Fruit fly (Drosophila melanogaster) whole organism, embryonic: ENCODE data around the gene CG4972.

Source experiments
- ATbp ChIP-seq: fragments of 200-800 bp; sonication (Bioruptor generic); optimal IDR thresholded peaks from 2 replicates; lab custom pipeline; 2017; ENCODE audit warnings: missing biosample characterization, mild to moderate bottlenecking, missing genetic modification characterization, missing genetic modification reagents
- BEAF-32 ChIP-seq: fragments of 200-800 bp; sonication (Bioruptor generic); optimal IDR thresholded peaks from 3 replicates; lab custom pipeline; 2017; ENCODE audit warnings: missing biosample characterization, missing genetic modification characterization, mild to moderate bottlenecking, moderate library complexity, missing genetic modification reagents
- Bgb ChIP-seq: fragments of 200-800 bp; sonication (Bioruptor generic); IDR thresholded peaks from 2 replicates; pipeline ENCODE4 v1.3.6; 2022; ENCODE audit warnings: missing biosample characterization, missing genetic modification characterization; ENCODE audit not compliant: partially characterized antibody
- CG10267 ChIP-seq: fragments of 200-800 bp; sonication (Bioruptor generic); optimal IDR thresholded peaks from 2 replicates; lab custom pipeline; 2018; ENCODE audit warnings: missing biosample characterization, mild to moderate bottlenecking, missing genetic modification characterization, moderate library complexity
- CG13287 ChIP-seq: fragments of 200-800 bp; sonication (Bioruptor generic); IDR thresholded peaks from 2 replicates; pipeline ENCODE4 v1.3.6; 2022; ENCODE audit warnings: missing biosample characterization, missing genetic modification characterization; ENCODE audit not compliant: partially characterized antibody
- CG14441 ChIP-seq: fragments of 200-800 bp; sonication (Bioruptor generic); IDR thresholded peaks from 2 replicates; pipeline ENCODE4 v1.3.6; 2022; ENCODE audit warnings: missing biosample characterization, missing genetic modification characterization
- CG15269 ChIP-seq: fragments of 200-800 bp; sonication (Bioruptor generic); optimal IDR thresholded peaks from 2 replicates; lab custom pipeline; 2018; ENCODE audit warnings: missing biosample characterization, mild to moderate bottlenecking, missing genetic modification characterization, moderate library complexity
- CG15601 ChIP-seq: fragments of 200-800 bp; sonication (Bioruptor generic); optimal IDR thresholded peaks from 3 replicates; lab custom pipeline; 2019; ENCODE audit warnings: missing biosample characterization, mild to moderate bottlenecking, missing genetic modification characterization, moderate library complexity
- CG1603 ChIP-seq: fragments of 200-800 bp; sonication (Bioruptor generic); optimal IDR thresholded peaks from 2 replicates; lab custom pipeline; 2019; ENCODE audit warnings: missing biosample characterization, mild to moderate bottlenecking, missing genetic modification characterization, moderate library complexity
- CG16813 ChIP-seq: fragments of 200-800 bp; sonication (Bioruptor generic); IDR thresholded peaks from 3 replicates; pipeline ENCODE4 v1.3.6; 2022; ENCODE audit warnings: missing biosample characterization, missing genetic modification characterization; ENCODE audit not compliant: partially characterized antibody
- CG17186 ChIP-seq: fragments of 200-800 bp; sonication (Bioruptor generic); optimal IDR thresholded peaks from 3 replicates; lab custom pipeline; 2017; ENCODE audit warnings: missing biosample characterization, missing genetic modification reagents, missing genetic modification characterization
- CG17328 ChIP-seq: fragments of 200-800 bp; sonication (Bioruptor generic); IDR thresholded peaks from 2 replicates; pipeline ENCODE4 v1.3.6; 2022; ENCODE audit warnings: missing biosample characterization, missing genetic modification characterization
- CG17612 ChIP-seq: fragments of 200-800 bp; sonication (Bioruptor generic); IDR thresholded peaks from 2 replicates; pipeline ENCODE4 v1.3.6; 2022; ENCODE audit warnings: missing biosample characterization, missing genetic modification characterization
- CG2712 ChIP-seq: fragments of 200-800 bp; optimal IDR thresholded peaks from 3 replicates; lab custom pipeline; 2019; ENCODE audit warnings: missing biosample characterization, mild to moderate bottlenecking, missing genetic modification characterization, moderate library complexity
- CG3065 ChIP-seq: fragments of 200-800 bp; sonication (Bioruptor generic); optimal IDR thresholded peaks from 2 replicates; lab custom pipeline; 2016; ENCODE audit warnings: missing biosample characterization, missing genetic modification characterization
- CG32532 ChIP-seq: fragments of 200-800 bp; sonication (Bioruptor generic); IDR thresholded peaks from 2 replicates; pipeline ENCODE4 v1.3.6; 2022; ENCODE audit warnings: missing biosample characterization, missing genetic modification characterization
- CG42726 ChIP-seq: fragments of 200-800 bp; sonication (Bioruptor generic); IDR thresholded peaks from 2 replicates; pipeline ENCODE4 v1.3.6; 2022; ENCODE audit warnings: missing biosample characterization, missing genetic modification characterization; ENCODE audit not compliant: partially characterized antibody
- CG4617 ChIP-seq: fragments of 200-800 bp; sonication (Bioruptor generic); optimal IDR thresholded peaks from 3 replicates; lab custom pipeline; 2016; ENCODE audit warnings: missing biosample characterization, missing genetic modification characterization, borderline replicate concordance
- CG7556 ChIP-seq: fragments of 200-800 bp; sonication (Bioruptor generic); optimal IDR thresholded peaks from 2 replicates; lab custom pipeline; 2017; ENCODE audit warnings: missing biosample characterization, mild to moderate bottlenecking, missing genetic modification characterization
- CG7963 ChIP-seq: fragments of 200-800 bp; sonication (Bioruptor generic); IDR thresholded peaks from 3 replicates; pipeline ENCODE4 v1.3.6; 2022; ENCODE audit warnings: missing biosample characterization, missing genetic modification characterization; ENCODE audit not compliant: partially characterized antibody
- CG8388 ChIP-seq: fragments of 200-800 bp; sonication (Bioruptor generic); optimal IDR thresholded peaks from 2 replicates; lab custom pipeline; 2019; ENCODE audit warnings: missing biosample characterization, mild to moderate bottlenecking, missing genetic modification characterization, moderate library complexity
- D19A ChIP-seq: fragments of 200-800 bp; optimal IDR thresholded peaks from 3 replicates; lab custom pipeline; 2019; ENCODE audit warnings: missing biosample characterization, mild to moderate bottlenecking, missing genetic modification characterization, moderate library complexity
- Dek ChIP-seq: fragments of 200-800 bp; sonication (Bioruptor generic); optimal IDR thresholded peaks from 3 replicates; lab custom pipeline; 2019; ENCODE audit warnings: missing biosample characterization, mild to moderate bottlenecking, missing genetic modification characterization, moderate library complexity
- Dip2 ChIP-seq: fragments of 200-800 bp; sonication (Bioruptor generic); IDR thresholded peaks from 2 replicates; pipeline ENCODE4 v1.3.6; 2022; ENCODE audit warnings: missing biosample characterization, missing genetic modification characterization
- Doc3 ChIP-seq: fragments of 200-800 bp; sonication (Bioruptor generic); IDR thresholded peaks from 3 replicates; pipeline ENCODE4 v1.3.6; 2022; ENCODE audit warnings: missing biosample characterization, missing genetic modification characterization; ENCODE audit not compliant: partially characterized antibody
- Elba2 ChIP-seq: fragments of 200-800 bp; sonication (Bioruptor generic); optimal IDR thresholded peaks from 3 replicates; lab custom pipeline; 2016; ENCODE audit warnings: missing biosample characterization, missing genetic modification characterization
- GATAe ChIP-seq: fragments of 200-800 bp; sonication (Bioruptor generic); conservative IDR thresholded peaks from 2 replicates; pipeline ENCODE4 v1.3.6; 2022; ENCODE audit warnings: missing biosample characterization, missing genetic modification characterization
- Max ChIP-seq: fragments of 200-800 bp; sonication (Bioruptor generic); optimal IDR thresholded peaks from 2 replicates; lab custom pipeline; 2016; ENCODE audit warnings: missing biosample characterization, mild to moderate bottlenecking, missing genetic modification characterization
- Nf-YB ChIP-seq: fragments of 200-800 bp; sonication (Bioruptor generic); optimal IDR thresholded peaks from 3 replicates; lab custom pipeline; 2019; ENCODE audit warnings: missing biosample characterization, mild to moderate bottlenecking, missing genetic modification characterization, moderate library complexity
- Opbp ChIP-seq: fragments of 200-800 bp; sonication (Bioruptor generic); IDR thresholded peaks from 3 replicates; pipeline ENCODE4 v1.3.6; 2022; ENCODE audit warnings: missing biosample characterization, missing genetic modification characterization; ENCODE audit not compliant: partially characterized antibody
- Scr ChIP-seq: fragments of 200-800 bp; sonication (Bioruptor generic); IDR thresholded peaks from 2 replicates; pipeline ENCODE4 v1.3.6; 2022; ENCODE audit warnings: missing biosample characterization, missing genetic modification characterization; ENCODE audit not compliant: partially characterized antibody
- Stat92E ChIP-seq, 3 experiments: fragments of >200 bp in 2 of 3; fragments of 200-800 bp in 1 of 3; sonication (Bioruptor generic) in 1 of 3; optimal IDR thresholded peaks; 2 replicates each; lab custom pipeline; 2017 to 2019; ENCODE audit warnings: missing biosample characterization in 3 of 3, missing genetic modification characterization in 3 of 3, mild to moderate bottlenecking in 1 of 3, moderate library complexity in 1 of 3
- Xbp1 ChIP-seq: fragments of 200-800 bp; sonication (Bioruptor generic); optimal IDR thresholded peaks from 3 replicates; lab custom pipeline; 2016; ENCODE audit warnings: missing biosample characterization, mild to moderate bottlenecking, missing genetic modification characterization
- amos ChIP-seq: fragments of 200-800 bp; sonication (Bioruptor generic); IDR thresholded peaks from 2 replicates; pipeline ENCODE4 v1.3.6; 2022; ENCODE audit warnings: missing biosample characterization, missing genetic modification characterization; ENCODE audit not compliant: partially characterized antibody
- bowl ChIP-seq: fragments of 200-800 bp; sonication (Bioruptor generic); IDR thresholded peaks from 2 replicates; pipeline ENCODE4 v1.3.6; 2022; ENCODE audit warnings: missing biosample characterization, missing genetic modification characterization
- ci ChIP-seq: fragments of 200-800 bp; sonication (Bioruptor generic); IDR thresholded peaks from 3 replicates; pipeline ENCODE4 v1.3.6; 2022; ENCODE audit warnings: missing biosample characterization, missing genetic modification characterization
- dmrt99B ChIP-seq: fragments of 200-800 bp; sonication (Bioruptor generic); optimal IDR thresholded peaks from 2 replicates; lab custom pipeline; 2018; ENCODE audit warnings: missing biosample characterization, mild to moderate bottlenecking, missing genetic modification characterization, moderate library complexity
- dpn ChIP-seq, 2 experiments: fragments of 200-800 bp; sonication (Bioruptor generic); optimal IDR thresholded peaks; 3 replicates each; lab custom pipeline; 2016; ENCODE audit warnings: missing biosample characterization in 2 of 2, missing genetic modification characterization in 2 of 2
- gfzf ChIP-seq: fragments of 200-800 bp; sonication (Bioruptor generic); optimal IDR thresholded peaks from 2 replicates; lab custom pipeline; 2016; ENCODE audit warnings: missing biosample characterization, mild to moderate bottlenecking, missing genetic modification characterization, moderate library complexity
- grn ChIP-seq: fragments of 200-800 bp; sonication (Bioruptor generic); optimal IDR thresholded peaks from 3 replicates; lab custom pipeline; 2017; ENCODE audit warnings: missing biosample characterization, missing genetic modification characterization
- nmo ChIP-seq: fragments of 200-800 bp; sonication (Bioruptor generic); optimal IDR thresholded peaks from 2 replicates; lab custom pipeline; 2018; ENCODE audit warnings: missing biosample characterization, mild to moderate bottlenecking, missing genetic modification characterization, moderate library complexity
- pfk ChIP-seq: fragments of 200-800 bp; sonication (Bioruptor generic); optimal IDR thresholded peaks from 2 replicates; lab custom pipeline; 2018; ENCODE audit warnings: missing biosample characterization, mild to moderate bottlenecking, missing genetic modification characterization, moderate library complexity
- ro ChIP-seq: fragments of 200-800 bp; sonication (Bioruptor generic); IDR thresholded peaks from 2 replicates; pipeline ENCODE4 v1.3.6; 2022; ENCODE audit warnings: missing biosample characterization, missing genetic modification characterization
- row ChIP-seq: fragments of 200-800 bp; sonication (Bioruptor generic); IDR thresholded peaks from 3 replicates; pipeline ENCODE4 v1.3.6; 2022; ENCODE audit warnings: missing biosample characterization, missing genetic modification characterization
- ssp ChIP-seq: fragments of 200-800 bp; sonication (Bioruptor generic); IDR thresholded peaks from 2 replicates; pipeline ENCODE4 v1.3.6; 2022; ENCODE audit warnings: missing biosample characterization, missing genetic modification characterization
- stwl ChIP-seq: fragments of 200-800 bp; sonication (Bioruptor generic); optimal IDR thresholded peaks from 3 replicates; lab custom pipeline; 2018; ENCODE audit warnings: missing biosample characterization, mild to moderate bottlenecking, missing genetic modification characterization, moderate library complexity
- unc-4 ChIP-seq: fragments of 200-800 bp; sonication (Bioruptor generic); IDR thresholded peaks from 2 replicates; pipeline ENCODE4 v1.3.6; 2022; ENCODE audit warnings: missing biosample characterization, missing genetic modification characterization; ENCODE audit not compliant: partially characterized antibody
- zf30C ChIP-seq: fragments of 200-800 bp; sonication (Bioruptor generic); optimal IDR thresholded peaks from 3 replicates; lab custom pipeline; 2018; ENCODE audit warnings: missing biosample characterization, mild to moderate bottlenecking, missing genetic modification characterization

CG4972 gene

dm6 chr2L:10342471-10342870 is 27.9 kb downstream of the CG4972 start, which contains the start of gene Sps2 (continued):
- TF ChIP-seq CG7556 (GFP tag; lab: Kevin White, UChicago) (no peak), GATAe (GFP tag; lab: Robert Waterston, UW) (peak; percentile 27; the same call in 1 of the 2 replicates), CG17612 (GFP tag; lab: Robert Waterston, UW) (no peak), Nf-YB (no peak), Xbp1 (peak; percentile 11), CG32532 (GFP tag; lab: Robert Waterston, UW) (peak; percentile 37; the same call in 1 of the 2 replicates), pfk (GFP tag; lab: Kevin White, UChicago) (peak; percentile 44), Dip2 (GFP tag; lab: Robert Waterston, UW) (no peak), CG17328 (GFP tag; lab: Robert Waterston, UW) (peak; percentile 27; the same call in 1 of the 2 replicates), BEAF-32 (GFP tag; lab: Kevin White, UChicago) (peak; percentile 78), Elba2 (GFP tag; lab: Kevin White, UChicago) (peak; percentile 23), CG8388 (GFP tag; lab: Kevin White, UChicago) (peak; percentile 51), CG14441 (peak; percentile 37; the same call in 1 of the 2 replicates), ro (GFP tag; lab: Robert Waterston, UW) (no peak), CG1603 (peak; percentile 35), Scr (GFP tag; lab: Robert Waterston, UW) (peak; percentile 82), CG15601 (peak; percentile 30), amos (peak; percentile 80; the same call in 1 of the 2 replicates), Stat92E (GFP tag; optimal IDR thresholded peaks at IDR 0.05; lab: Kevin White, UChicago) (peak in 1 of 3 experiments; percentile 39), CG3065 (no peak), dmrt99B (tag; lab: Kevin White, UChicago) (no peak), CG10267 (tag; lab: Kevin White, UChicago) (peak; percentile 19), grn (peak; percentile 94), Max (GFP tag; lab: Kevin White, UChicago) (peak; percentile 3), CG4617 (GFP tag; lab: Kevin White, UChicago) (peak; percentile 35), unc-4 (GFP tag; lab: Robert Waterston, UW) (peak; percentile 78), ci (GFP tag; lab: Robert Waterston, UW) (no peak), Dek (tag; lab: Kevin White, UChicago) (peak; percentile 17), gfzf (GFP tag; lab: Kevin White, UChicago) (peak; percentile 12), CG17186 (GFP tag; lab: Kevin White, UChicago) (no peak), dpn (GFP tag; optimal IDR thresholded peaks at IDR 0.05; lab: Kevin White, UChicago) (peak in 1 of 2 experiments; percentile 6), ATbp (GFP tag; lab: Kevin White, UChicago) (no peak), bowl (no peak), row (GFP tag; lab: Robert Waterston, UW) (peak; percentile 77), CG13287 (peak; percentile 85), Doc3 (GFP tag; lab: Robert Waterston, UW) (peak; percentile 78), Bgb (GFP tag; lab: Robert Waterston, UW) (peak; percentile 59; the same call in 1 of the 2 replicates), CG2712 (tag; lab: Kevin White, UChicago) (peak; percentile 45), D19A (tag; lab: Kevin White, UChicago) (peak; percentile 16), zf30C (GFP tag; lab: Kevin White, UChicago) (no peak), CG42726 (GFP tag; lab: Robert Waterston, UW) (peak; percentile 20; the same call in 1 of the 2 replicates), CG15269 (tag; lab: Kevin White, UChicago) (no peak), stwl (tag; lab: Kevin White, UChicago) (peak; percentile 57), ssp (GFP tag; lab: Robert Waterston, UW) (peak; percentile 17; the same call in 1 of the 2 replicates), nmo (GFP tag; lab: Kevin White, UChicago) (peak; percentile 29), CG7963 (peak; percentile 52; the same call in 1 of the 3 replicates), CG16813 (GFP tag; lab: Robert Waterston, UW) (peak; percentile 75), Opbp (GFP tag; lab: Robert Waterston, UW) (peak; percentile 83)
